Worm (Caenorhabditis elegans) whole organism, L4/young adult: ENCODE results near the gene F14D7.9.
"Not testable (repeated sequence)": the region's sequence is repeated elsewhere in the genome, so short reads cannot be mapped to it uniquely, and the experiment has no call there.

Experiments
- W03F9.2 ChIP-seq: fragments of 150-350 bp; optimal IDR thresholded peaks from 2 replicates; lab custom pipeline; 2014; ENCODE audit warnings: missing biosample characterization, missing genetic modification characterization
- dao-5 ChIP-seq: sonication (generic microtip); optimal IDR thresholded peaks from 2 replicates; lab custom pipeline; 2016; ENCODE audit warnings: missing genotype, missing genetic modification characterization, moderate library complexity, missing compliant biosample characterization
- him-1 ChIP-seq: sonication (generic microtip); optimal IDR thresholded peaks from 2 replicates; lab custom pipeline; 2016; ENCODE audit warnings: missing genotype, missing genetic modification reagents, missing genetic modification characterization, missing compliant biosample characterization

DNA sequence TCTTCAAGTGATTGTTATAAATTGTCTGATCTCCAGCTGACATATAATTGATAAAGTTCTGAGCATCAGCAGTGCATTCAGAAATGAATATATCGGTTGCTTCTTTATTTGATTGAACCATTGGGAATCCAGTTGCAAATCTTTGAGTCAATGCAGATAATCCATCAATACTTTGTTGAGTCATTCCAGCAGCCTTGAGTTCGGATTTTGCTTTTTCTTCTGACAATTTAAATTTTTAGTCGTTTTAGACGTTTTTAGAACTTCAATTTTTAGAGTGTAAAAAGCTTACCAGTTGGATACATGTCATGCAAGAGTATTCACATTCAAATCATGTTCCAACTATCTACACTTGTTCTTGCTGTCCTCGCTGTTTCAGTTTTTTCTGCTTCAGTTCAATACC lies 15.1 kb downstream of the F14D7.9 start, which contains the start of gene F14D7.14:
- not testable (repeated sequence) for TF ChIP-seq him-1, dao-5, W03F9.2 (tag; lab: Kevin White, UChicago)
